Worm (Caenorhabditis elegans) whole organism, L4/young adult: ENCODE data around the gene him-10.

ENCODE experiments used
- W03F9.2 ChIP-seq: fragments of 150-350 bp; optimal IDR thresholded peaks from 2 replicates; lab custom pipeline; 2014; ENCODE audit warnings: missing biosample characterization, missing genetic modification characterization
- dao-5 ChIP-seq: sonication (generic microtip); optimal IDR thresholded peaks from 2 replicates; lab custom pipeline; 2016; ENCODE audit warnings: missing genotype, missing genetic modification characterization, moderate library complexity, missing compliant biosample characterization
- him-1 ChIP-seq: sonication (generic microtip); optimal IDR thresholded peaks from 2 replicates; lab custom pipeline; 2016; ENCODE audit warnings: missing genotype, missing genetic modification reagents, missing genetic modification characterization, missing compliant biosample characterization

The him-10 gene

DNA sequence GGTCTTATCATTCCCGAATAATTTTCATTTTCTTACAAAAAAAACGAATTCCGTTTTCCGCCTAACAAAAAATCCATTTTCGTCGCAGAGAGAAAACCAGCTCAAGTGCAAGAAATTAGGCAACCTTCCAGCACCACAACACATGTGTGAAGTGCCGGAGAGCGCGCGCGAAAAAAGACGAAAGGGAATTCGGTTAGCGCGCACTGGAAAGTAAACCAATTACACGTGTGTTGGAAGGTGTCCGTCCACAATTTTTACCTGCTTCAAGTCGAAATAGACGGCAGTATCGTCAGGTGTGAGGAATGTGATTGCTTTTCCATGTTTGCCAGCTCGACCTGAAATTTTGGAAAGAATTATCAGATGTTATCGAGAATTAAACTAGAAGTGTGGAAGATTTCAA, 31.6 kb downstream of the him-10 start:
- TF ChIP-seq him-1 (tag; lab: Kevin White, UChicago) (no peak), W03F9.2 (tag; lab: Kevin White, UChicago) (no peak), dao-5 (tag; lab: Kevin White, UChicago) (no peak)

DNA sequence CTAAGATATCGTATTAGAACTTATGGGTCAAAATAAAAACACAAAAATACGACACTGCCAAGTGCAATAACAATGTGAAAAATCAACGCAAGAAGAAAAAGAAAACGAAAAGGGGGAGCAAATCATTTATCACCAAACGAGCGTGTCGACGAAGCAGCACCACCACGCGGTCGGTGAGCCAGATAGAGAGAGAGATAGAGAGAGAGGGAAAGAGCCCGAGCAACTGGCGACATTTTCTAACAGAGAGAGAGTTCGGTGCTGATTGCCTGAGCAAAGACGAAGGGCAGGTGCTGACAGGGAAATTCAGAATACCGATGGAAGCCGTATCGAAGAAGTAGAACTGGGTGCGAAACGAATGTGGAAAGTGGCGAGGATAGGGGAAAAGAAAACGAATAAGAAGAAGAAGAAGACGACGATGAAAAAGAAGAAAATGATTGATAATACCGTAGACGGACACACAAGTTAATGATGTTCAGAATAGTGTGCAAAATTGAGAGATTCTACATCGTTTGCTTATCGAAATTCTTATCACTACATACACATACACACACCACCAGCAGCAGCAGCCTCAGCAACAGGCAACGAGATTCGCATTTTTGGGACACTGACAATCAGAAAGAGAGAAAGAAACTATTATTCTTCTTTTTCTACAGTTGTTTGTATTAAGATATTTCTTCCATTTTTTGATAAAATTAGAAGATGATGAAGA, 32.3 kb downstream of the him-10 start:
- TF ChIP-seq him-1 (tag; lab: Kevin White, UChicago) (no peak), dao-5 (tag; lab: Kevin White, UChicago) (no peak), W03F9.2 (tag; lab: Kevin White, UChicago) (no peak)

DNA sequence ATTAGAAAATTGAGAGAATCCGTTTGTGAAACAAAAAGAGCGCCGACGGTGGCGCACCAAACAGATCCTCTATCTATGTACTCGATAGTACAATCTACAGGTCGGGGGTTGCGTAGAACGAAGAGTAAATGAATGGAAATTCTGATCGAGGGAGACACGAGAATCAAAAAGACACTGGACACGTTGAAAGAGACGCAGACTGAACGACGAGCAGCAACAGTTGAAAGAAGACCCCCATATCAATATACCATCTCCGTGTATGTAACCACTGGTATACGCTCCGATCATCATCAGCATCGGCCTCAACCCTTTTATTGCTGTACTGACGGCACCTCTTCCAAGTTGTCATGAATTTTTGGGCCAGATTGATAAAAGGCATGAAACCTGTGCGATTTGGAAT, 33.2 kb downstream of the him-10 start:
- TF ChIP-seq him-1 (tag; lab: Kevin White, UChicago) (no peak), dao-5 (tag; lab: Kevin White, UChicago) (no peak), W03F9.2 (tag; lab: Kevin White, UChicago) (no peak)

DNA sequence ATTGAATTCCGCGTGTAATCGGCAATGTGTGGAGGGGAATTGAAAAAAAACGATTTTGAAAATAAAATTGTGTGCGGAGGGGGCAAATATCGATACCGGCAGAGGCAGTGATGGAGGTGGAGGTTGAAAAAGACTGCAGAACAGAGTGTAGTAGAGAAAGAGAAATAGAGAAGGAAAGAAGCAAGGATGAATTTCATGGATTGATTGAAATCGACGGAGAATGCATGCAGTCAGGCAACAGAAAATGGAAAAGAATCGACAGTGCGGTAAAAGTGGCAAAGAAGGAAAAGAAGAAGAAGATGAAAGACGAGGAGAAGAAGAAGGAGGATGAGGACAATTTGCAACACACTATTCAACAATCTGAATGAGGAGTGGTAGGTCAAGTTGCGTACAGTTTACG, 33.8 kb downstream of the him-10 start, which contains the start of gene W04D12.1:
Gene W04D12.1 (plus strand): TSS at position 111 of the 400 bp plus-strand sequence.
- TF ChIP-seq him-1 (tag; lab: Kevin White, UChicago) (no peak), dao-5 (tag; lab: Kevin White, UChicago) (no peak), W03F9.2 (tag; lab: Kevin White, UChicago) (no peak)

DNA sequence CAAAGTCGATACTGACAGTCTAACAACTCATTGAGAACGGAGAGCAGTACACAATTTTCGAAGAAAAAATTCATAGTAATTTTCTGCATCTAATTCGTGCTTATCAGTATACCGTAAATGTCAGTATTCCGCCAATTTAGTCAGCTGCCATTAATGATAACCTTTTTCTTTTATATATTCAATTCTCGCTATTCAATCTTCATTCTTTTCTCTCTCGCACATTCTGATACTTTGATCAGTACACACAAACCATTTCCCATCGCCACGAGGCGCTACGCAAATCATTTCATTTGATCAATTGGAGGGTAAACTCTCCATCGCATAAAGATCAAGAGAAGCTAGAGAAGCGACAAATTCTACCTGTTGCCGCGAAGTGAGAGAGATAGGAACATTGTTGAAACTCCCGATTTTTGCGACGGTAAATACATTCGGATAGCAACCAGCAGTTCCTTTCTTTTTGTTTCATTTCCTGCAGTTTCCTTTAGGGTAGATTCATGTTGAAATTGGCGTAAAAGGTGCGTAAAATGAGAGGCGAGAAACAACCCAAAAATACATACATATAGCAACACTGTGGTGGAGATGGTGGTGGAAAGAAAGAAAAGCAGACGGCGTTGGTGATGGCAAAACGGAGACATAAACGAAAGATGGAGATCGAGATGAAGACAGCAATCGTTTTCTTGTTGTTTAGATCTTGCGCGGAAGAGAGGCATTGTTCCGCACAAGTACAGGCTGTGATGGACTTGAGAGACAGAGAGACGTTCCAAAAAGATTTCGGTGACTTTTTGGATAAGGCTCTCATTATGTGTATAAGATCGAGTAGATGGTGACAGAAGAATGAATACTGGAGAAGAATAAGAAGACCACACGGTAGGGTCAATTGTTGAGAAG, 35.3 kb downstream of the him-10 start:
- no peak for TF ChIP-seq dao-5 (tag; lab: Kevin White, UChicago)
- TF ChIP-seq W03F9.2 (tag; lab: Kevin White, UChicago): no peak
- no peak for TF ChIP-seq him-1 (tag; lab: Kevin White, UChicago)

DNA sequence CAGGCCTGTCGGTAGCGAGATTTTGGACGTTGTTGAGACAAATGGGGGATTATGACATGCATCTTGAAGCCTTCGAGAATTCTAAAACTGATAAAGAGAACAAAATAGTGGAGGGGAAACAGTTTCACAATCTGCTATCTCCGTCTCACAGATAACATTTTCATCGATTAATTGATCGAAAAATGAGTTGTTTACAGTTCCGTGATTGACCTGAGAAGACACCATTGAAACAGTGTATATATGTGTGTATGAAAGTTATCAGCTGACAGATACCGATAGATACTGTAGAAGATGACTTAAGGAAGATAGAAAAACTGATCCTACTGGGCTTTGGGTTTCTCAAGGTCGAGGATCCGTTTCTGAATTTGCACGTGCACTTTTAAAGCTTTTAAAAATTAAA, 36.1 kb downstream of the him-10 start:
- TF ChIP-seq W03F9.2 (tag; lab: Kevin White, UChicago) (no peak), dao-5 (tag; lab: Kevin White, UChicago) (no peak), him-1 (tag; lab: Kevin White, UChicago) (no peak)

DNA sequence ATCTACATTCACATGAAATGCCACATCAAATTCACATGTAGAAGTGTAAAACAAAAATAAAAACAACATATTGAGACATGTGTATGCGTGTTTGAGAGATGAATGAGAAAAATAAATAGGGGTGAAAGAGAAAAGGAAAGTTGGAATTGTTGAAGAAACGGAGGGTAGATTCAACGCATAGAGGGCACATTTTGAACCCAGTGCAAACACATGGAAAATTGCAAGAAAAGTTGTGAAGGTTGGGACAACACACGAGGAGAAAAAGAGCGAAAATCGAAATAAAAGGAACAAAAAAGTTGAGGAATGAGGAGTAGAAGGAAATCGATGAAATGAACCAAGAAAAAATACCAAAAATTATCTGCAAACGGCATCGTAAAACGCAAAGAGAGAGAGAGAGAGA, 36.5 kb downstream of the him-10 start:
- no peak for TF ChIP-seq him-1 (tag; lab: Kevin White, UChicago)
- no peak for TF ChIP-seq W03F9.2 (tag; lab: Kevin White, UChicago)
- no peak for TF ChIP-seq dao-5 (tag; lab: Kevin White, UChicago)

DNA sequence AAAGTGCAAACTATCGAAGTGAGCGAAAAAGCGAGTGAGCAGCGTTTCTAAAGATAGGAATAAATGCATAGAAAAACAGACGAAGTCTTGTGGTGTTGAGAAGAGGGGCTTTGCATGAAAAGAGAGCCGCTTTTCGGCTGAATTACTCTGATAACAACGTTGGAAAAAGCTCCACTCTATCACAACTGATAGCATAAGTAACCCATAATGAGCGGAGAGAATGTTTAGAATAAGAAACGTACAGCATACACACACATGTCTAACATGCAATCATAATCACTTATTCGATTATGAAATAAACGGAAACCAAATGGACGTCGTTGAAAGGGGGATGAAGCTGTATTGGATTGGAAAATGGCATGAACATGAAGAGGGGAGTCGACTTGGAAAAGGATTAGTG, 37.2 kb downstream of the him-10 start:
- TF ChIP-seq W03F9.2 (tag; lab: Kevin White, UChicago): no peak
- no peak for TF ChIP-seq him-1 (tag; lab: Kevin White, UChicago)
- TF ChIP-seq dao-5 (tag; lab: Kevin White, UChicago): no peak

DNA sequence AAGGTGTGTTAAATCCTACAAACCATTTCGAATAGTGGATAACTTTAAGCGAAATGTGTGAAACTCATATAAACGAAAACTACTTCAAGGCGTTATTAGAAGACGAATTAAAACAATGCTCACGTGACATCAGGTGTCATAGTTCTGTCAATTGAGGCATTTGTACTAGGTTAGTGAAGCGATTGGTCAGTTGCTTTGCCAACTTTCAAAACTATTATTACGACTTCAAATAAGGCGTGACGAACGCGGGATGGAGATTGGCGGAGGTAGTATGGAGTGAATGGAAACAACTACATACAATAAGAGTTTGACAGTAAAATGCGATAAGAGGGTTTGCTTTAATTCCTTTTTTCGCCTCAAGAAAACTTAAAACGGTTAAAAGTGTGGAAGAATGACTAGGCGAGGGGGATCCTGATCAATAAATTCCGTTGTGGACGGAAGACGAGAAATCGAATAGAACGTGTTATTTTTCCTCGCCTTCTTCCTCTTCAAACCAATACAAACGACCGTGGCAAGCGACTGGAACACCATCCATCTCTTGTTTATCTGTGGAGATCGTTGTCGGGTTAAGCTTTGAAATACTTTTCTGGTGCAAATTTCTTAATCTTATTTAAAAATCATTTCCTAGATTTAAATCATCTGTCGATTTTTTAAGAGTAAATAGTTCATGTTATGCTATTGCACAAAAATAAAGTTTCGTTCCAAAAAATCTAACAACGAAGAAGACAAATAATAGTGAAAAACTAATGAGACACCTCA, 37.9 kb downstream of the him-10 start:
- TF ChIP-seq him-1 (tag; lab: Kevin White, UChicago) (no peak), W03F9.2 (tag; lab: Kevin White, UChicago) (no peak), dao-5 (tag; lab: Kevin White, UChicago) (no peak)

DNA sequence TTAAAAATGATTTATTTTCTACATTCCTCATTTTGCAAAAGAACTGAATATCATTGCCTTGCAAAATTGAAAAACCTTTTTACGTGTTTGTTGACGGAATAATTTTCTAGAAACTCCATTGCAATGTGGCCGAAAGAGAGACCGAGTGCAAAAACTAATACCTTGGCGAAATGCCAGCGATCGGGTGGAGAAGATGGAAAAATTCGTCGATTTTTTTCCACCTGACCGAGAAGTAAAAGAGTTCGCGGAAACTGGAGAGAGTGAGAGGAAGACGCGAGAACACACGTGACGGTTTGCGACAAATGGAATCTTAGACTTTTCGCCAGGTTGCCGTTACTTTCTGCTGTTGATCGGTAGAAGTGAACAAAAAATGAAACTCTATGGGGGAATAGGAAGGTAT, 38.6 kb downstream of the him-10 start:
- TF ChIP-seq W03F9.2 (tag; lab: Kevin White, UChicago) (no peak), him-1 (tag; lab: Kevin White, UChicago) (no peak), dao-5 (tag; lab: Kevin White, UChicago) (no peak)

DNA sequence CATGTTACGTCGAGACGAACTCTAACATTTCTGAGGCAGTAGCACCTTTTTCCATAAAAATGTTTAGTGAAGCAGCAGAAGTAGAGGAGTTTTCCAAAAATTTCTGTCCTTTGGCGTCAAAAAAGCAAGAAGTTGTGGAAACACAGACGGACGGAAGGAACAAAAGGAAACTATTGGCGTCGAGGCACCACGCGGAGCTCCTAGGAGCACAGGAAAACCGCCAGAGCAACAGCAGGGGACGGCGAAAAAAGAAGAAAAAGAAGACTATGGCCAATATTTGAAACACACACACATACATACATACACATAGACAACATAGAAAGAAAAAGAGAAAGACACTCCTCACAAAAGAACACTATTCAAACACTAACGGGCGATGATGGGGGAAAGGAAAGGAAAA, 39.9 kb downstream of the him-10 start:
- TF ChIP-seq W03F9.2 (tag; lab: Kevin White, UChicago) (no peak), him-1 (tag; lab: Kevin White, UChicago) (no peak), dao-5 (tag; lab: Kevin White, UChicago) (no peak)

DNA sequence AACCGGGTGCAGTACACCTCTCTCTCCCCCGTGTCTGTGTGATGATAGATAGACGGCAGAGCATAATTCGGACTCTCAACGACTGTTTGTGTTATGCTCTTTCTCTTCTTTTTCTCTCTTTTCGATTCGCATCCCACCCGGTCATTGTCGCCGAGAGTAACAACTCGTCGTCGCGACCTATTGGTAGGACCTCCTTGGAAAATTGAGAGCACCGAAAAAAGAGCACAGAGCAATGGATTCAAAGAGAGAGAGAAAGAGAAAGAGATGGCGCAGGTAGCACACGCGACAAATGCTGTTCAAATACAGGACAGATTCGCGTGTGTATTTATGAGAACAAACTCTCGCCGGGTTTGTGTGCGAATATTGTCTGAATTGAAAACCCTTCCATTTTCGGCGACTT, 40.6 kb downstream of the him-10 start:
- TF ChIP-seq dao-5 (tag; lab: Kevin White, UChicago) (no peak), him-1 (tag; lab: Kevin White, UChicago) (no peak), W03F9.2 (tag; lab: Kevin White, UChicago) (no peak)

DNA sequence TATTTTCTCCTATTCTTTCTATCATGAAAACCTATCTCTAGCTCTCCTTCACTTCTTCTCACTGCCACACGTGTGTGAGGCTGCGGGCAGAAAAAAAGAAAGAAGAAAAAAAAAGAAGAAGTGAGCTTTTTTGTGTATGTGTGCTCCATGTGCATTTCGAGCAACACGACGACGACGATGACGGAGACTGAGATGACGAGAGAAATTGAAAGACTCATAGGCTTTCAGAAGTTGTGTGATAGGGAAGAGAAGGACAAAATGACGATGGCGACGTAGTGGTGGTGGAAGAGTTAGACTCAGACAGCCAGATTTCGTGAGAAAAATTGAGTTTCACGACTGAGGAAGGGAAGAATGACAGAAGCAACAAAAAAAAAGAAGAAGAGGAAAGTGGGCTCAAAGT, 42.4 kb downstream of the him-10 start:
- TF ChIP-seq W03F9.2 (tag; lab: Kevin White, UChicago) (no peak), him-1 (tag; lab: Kevin White, UChicago) (peak; percentile 83), dao-5 (tag; lab: Kevin White, UChicago) (no peak)
